Worm (Caenorhabditis elegans) whole organism, young adult: ENCODE data around the gene C16C10.1.

Experiments used
- B0035.1 ChIP-seq: sonication (generic microtip); optimal IDR thresholded peaks from 2 replicates; lab custom pipeline; 2016; ENCODE audit warnings: missing genetic modification characterization, mild to moderate bottlenecking, missing compliant biosample characterization, missing genotype, missing genetic modification reagents
- ama-1 ChIP-seq, 3 experiments: fragments of 150-350 bp in 1 of 3; sonication (generic microtip) in 2 of 3; optimal IDR thresholded peaks; 2 replicates each; lab custom pipeline; 2014 to 2018; ENCODE audit warnings: missing biosample characterization in 2 of 3, missing genetic modification characterization in 2 of 3, missing genetic modification reagents in 2 of 3
- attf-6 ChIP-seq: fragments of 200-800 bp; sonication (Bioruptor generic); IDR thresholded peaks from 2 replicates; pipeline ENCODE4 v1.3.6; 2022; ENCODE audit warnings: missing genetic modification reagents, missing genetic modification characterization, missing compliant biosample characterization
- gei-17 ChIP-seq: fragments of 200-800 bp; sonication (Bioruptor generic); optimal IDR thresholded peaks from 2 replicates; lab custom pipeline; 2018; ENCODE audit warnings: mild to moderate bottlenecking, missing genetic modification characterization, missing compliant biosample characterization
- him-1 ChIP-seq: sonication (generic microtip); optimal IDR thresholded peaks from 2 replicates; lab custom pipeline; 2016; ENCODE audit warnings: missing genotype, missing genetic modification reagents, missing genetic modification characterization, missing compliant biosample characterization
- let-607 ChIP-seq, 2 experiments: fragments of 200-800 bp in 1 of 2; sonication (Bioruptor generic) in 1 of 2; sonication (generic microtip) in 1 of 2; optimal IDR thresholded peaks; 2 replicates each; lab custom pipeline; 2016 to 2018; ENCODE audit warnings: mild to moderate bottlenecking in 2 of 2, missing compliant biosample characterization in 2 of 2, missing genetic modification characterization in 2 of 2, moderate library complexity in 2 of 2, missing genotype in 1 of 2
- mcd-1 ChIP-seq: fragments of 200-800 bp; sonication (Bioruptor generic); IDR thresholded peaks from 2 replicates; pipeline ENCODE4 v1.3.6; 2022; ENCODE audit warnings: missing genetic modification reagents, missing genetic modification characterization, missing compliant biosample characterization
- pha-4 ChIP-seq: fragments of 150-350 bp; sonication (generic microtip); optimal IDR thresholded peaks from 2 replicates; lab custom pipeline; 2014; ENCODE audit warnings: missing biosample characterization, missing genetic modification reagents, missing genetic modification characterization
- snpc-3.4 ChIP-seq: sonication (generic microtip); optimal IDR thresholded peaks from 2 replicates; lab custom pipeline; 2017; ENCODE audit warnings: missing genetic modification characterization, mild to moderate bottlenecking, missing compliant biosample characterization, antibody characterized with exemption, moderate library complexity, missing genotype, missing genetic modification reagents
- snpc-4 ChIP-seq, 5 experiments: fragments of 150-350 bp in 1 of 5; sonication (generic microtip) in 4 of 5; optimal IDR thresholded peaks; 2 replicates each; lab custom pipeline; 2014 to 2018; ENCODE audit warnings: missing genetic modification characterization in 5 of 5, missing biosample characterization in 3 of 5, antibody characterized with exemption in 2 of 5, mild to moderate bottlenecking in 2 of 5, missing compliant biosample characterization in 2 of 5, missing genotype in 2 of 5, moderate library complexity in 2 of 5, missing genetic modification reagents in 1 of 5
- unc-130 ChIP-seq: sonication (generic microtip); optimal IDR thresholded peaks from 2 replicates; lab custom pipeline; 2016; ENCODE audit warnings: missing genetic modification reagents, missing genetic modification characterization, missing compliant biosample characterization
- zfh-2 ChIP-seq: fragments of 200-800 bp; sonication (Bioruptor generic); conservative IDR thresholded peaks from 2 replicates; pipeline ENCODE4 v1.3.6; 2022; ENCODE audit warnings: missing genetic modification reagents, missing genetic modification characterization, missing compliant biosample characterization

DNA sequence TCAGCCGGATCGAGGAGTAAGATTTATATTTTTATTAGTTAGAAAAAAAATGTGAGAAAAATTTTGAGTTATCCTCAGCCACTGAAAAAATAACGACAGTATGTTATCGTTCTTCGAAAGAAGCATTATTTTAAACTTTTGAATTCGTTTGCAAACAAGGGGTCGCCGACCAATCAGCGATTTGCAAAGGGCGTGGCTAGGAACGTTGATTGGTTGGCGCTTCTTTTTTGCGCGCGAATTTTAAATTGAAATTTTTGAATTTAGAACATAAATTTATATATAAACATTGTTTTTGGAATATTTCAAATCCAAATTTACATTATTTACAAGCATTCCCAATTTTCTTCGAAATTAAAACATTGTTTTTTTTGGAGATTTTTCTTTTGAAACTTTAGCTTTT is 38.1 kb downstream of the C16C10.1 start:
- no peak for TF ChIP-seq gei-17 (GFP tag; lab: Kevin White, UChicago)
- no peak for TF ChIP-seq mcd-1 (GFP tag; lab: Robert Waterston, UW)
- no peak for TF ChIP-seq zfh-2 (GFP tag; lab: Robert Waterston, UW)
- TF ChIP-seq attf-6 (GFP tag; lab: Robert Waterston, UW), result no peak
- TF ChIP-seq him-1 (tag; lab: Kevin White, UChicago), result no peak
- no peak for TF ChIP-seq B0035.1
- TF ChIP-seq snpc-3.4, result no peak
- TF ChIP-seq ama-1 (optimal IDR thresholded peaks at IDR 0.05; lab: Kevin White, UChicago), result no peak
- TF ChIP-seq ama-1 (GFP tag; optimal IDR thresholded peaks at IDR 0.05; lab: Kevin White, UChicago), result no peak
- TF ChIP-seq let-607 (tag; optimal IDR thresholded peaks at IDR 0.05; lab: Kevin White, UChicago), result no peak
- TF ChIP-seq pha-4 (tag; lab: Kevin White, UChicago), result no peak
- TF ChIP-seq snpc-4 (GFP tag; optimal IDR thresholded peaks at IDR 0.05; lab: Kevin White, UChicago), result no peak
- TF ChIP-seq snpc-4 (tag; optimal IDR thresholded peaks at IDR 0.05; lab: Kevin White, UChicago), result no peak
- no peak for TF ChIP-seq unc-130 (GFP tag; lab: Kevin White, UChicago)
